Fruit fly (Drosophila melanogaster): ENCODE measurements around the gene sba.

The sba gene

dm6 chr3R:23969449-23969848 lies 46.7 kb upstream of the sba start (continued):
- no peak for TF ChIP-seq CG1603 (tag; optimal IDR thresholded peaks at IDR 0.05)
- no peak for TF ChIP-seq luna (GFP tag; optimal IDR thresholded peaks at IDR 0.05)
- TF ChIP-seq CG12744 (GFP tag; optimal IDR thresholded peaks at IDR 0.05), result no peak
- no peak; the same call in 1 of the 2 replicates for TF ChIP-seq Oaz (GFP tag; IDR thresholded peaks at IDR 0.05)
- peak; percentile 50 for TF ChIP-seq CG12391 (tag; optimal IDR thresholded peaks at IDR 0.05)
- TF ChIP-seq CG9797 (GFP tag; optimal IDR thresholded peaks at IDR 0.05), result no peak
- no peak for TF ChIP-seq scrt (GFP tag; optimal IDR thresholded peaks at IDR 0.05)
- TF ChIP-seq bcd (GFP tag; optimal IDR thresholded peaks at IDR 0.05), result no peak
- TF ChIP-seq Fer1 (GFP tag; optimal IDR thresholded peaks at IDR 0.05), result peak; percentile 63
- TF ChIP-seq YL-1 (GFP tag; optimal IDR thresholded peaks at IDR 0.05), result no peak
- TF ChIP-seq CG11398 (GFP tag; optimal IDR thresholded peaks at IDR 0.05), result no peak
- no peak for TF ChIP-seq emc (GFP tag; optimal IDR thresholded peaks at IDR 0.05)
- no peak for TF ChIP-seq Max (GFP tag; optimal IDR thresholded peaks at IDR 0.05)
- 0 out of 2 replicates have a peak, but pooled peaks have one; percentile 16 for TF ChIP-seq Ada2b (GFP tag; IDR thresholded peaks at IDR 0.05)
- TF ChIP-seq CG2202 (tag; optimal IDR thresholded peaks at IDR 0.05), result no peak
- no peak for TF ChIP-seq yki (optimal IDR thresholded peaks at IDR 0.05)
- peak; percentile 33; the same call in 1 of the 2 replicates for TF ChIP-seq CG31224 (GFP tag; IDR thresholded peaks at IDR 0.05)
- TF ChIP-seq CG3065 (GFP tag; optimal IDR thresholded peaks at IDR 0.05), result no peak
- peak; percentile 70 for TF ChIP-seq CG9817 (tag; optimal IDR thresholded peaks at IDR 0.05)
- TF ChIP-seq dan (GFP tag; IDR thresholded peaks at IDR 0.05), result no peak
- no peak for TF ChIP-seq CG10431 (GFP tag; optimal IDR thresholded peaks at IDR 0.05)
- TF ChIP-seq en (GFP tag; optimal IDR thresholded peaks at IDR 0.05), result no peak
- TF ChIP-seq Hmr (GFP tag; optimal IDR thresholded peaks at IDR 0.05), result peak; percentile 62
- no peak for TF ChIP-seq CG43689 (GFP tag; IDR thresholded peaks at IDR 0.05)
- peak; percentile 47 for TF ChIP-seq gcm (GFP tag; optimal IDR thresholded peaks at IDR 0.05)
- TF ChIP-seq Chrac-16 (GFP tag; optimal IDR thresholded peaks at IDR 0.05), result no peak
- TF ChIP-seq Dek (tag; optimal IDR thresholded peaks at IDR 0.05), result peak; percentile 29
- peak; percentile 49 for TF ChIP-seq CG10979 (tag; optimal IDR thresholded peaks at IDR 0.05)
- TF ChIP-seq twi (tag; optimal IDR thresholded peaks at IDR 0.05), result no peak
- peak; percentile 23 for TF ChIP-seq salm (tag; optimal IDR thresholded peaks at IDR 0.05)
- peak; percentile 65 for TF ChIP-seq lab (GFP tag; optimal IDR thresholded peaks at IDR 0.05)
- peak; percentile 20; the same call in 1 of the 3 replicates for TF ChIP-seq CG14050 (GFP tag; IDR thresholded peaks at IDR 0.05)
- no peak for TF ChIP-seq zf30C (GFP tag; optimal IDR thresholded peaks at IDR 0.05)
- TF ChIP-seq Lim3 (GFP tag; IDR thresholded peaks at IDR 0.05), result no peak
- no peak for TF ChIP-seq CG31365 (tag; optimal IDR thresholded peaks at IDR 0.05)
- TF ChIP-seq Deaf1 (tag; optimal IDR thresholded peaks at IDR 0.05), result peak; percentile 39
- TF ChIP-seq NfI (GFP tag; optimal IDR thresholded peaks at IDR 0.05), result peak; percentile 47
- no peak for TF ChIP-seq Asciz (GFP tag; optimal IDR thresholded peaks at IDR 0.05)
- peak in 1 of 2 experiments; percentile 35 for TF ChIP-seq Hr78 (GFP tag; optimal IDR thresholded peaks at IDR 0.05)
- no peak for TF ChIP-seq GATAe (GFP tag; conservative IDR thresholded peaks at IDR 0.05)
- peak; percentile 61 for TF ChIP-seq unpg (GFP tag; optimal IDR thresholded peaks at IDR 0.05)
- TF ChIP-seq inv (GFP tag; IDR thresholded peaks at IDR 0.05; ENCODE audit: partially characterized antibody), result no peak
- no peak for TF ChIP-seq Six4 (GFP tag; optimal IDR thresholded peaks at IDR 0.05)
- no peak for TF ChIP-seq nau (GFP tag; optimal IDR thresholded peaks at IDR 0.05)
- no peak for TF ChIP-seq Gug (GFP tag; IDR thresholded peaks at IDR 0.05)
- peak; percentile 50 for TF ChIP-seq ssp (GFP tag; IDR thresholded peaks at IDR 0.05)
- peak; percentile 71 for TF ChIP-seq CG18599 (GFP tag; optimal IDR thresholded peaks at IDR 0.05)
- TF ChIP-seq knrl (GFP tag; IDR thresholded peaks at IDR 0.05; ENCODE audit: partially characterized antibody), result no peak
- TF ChIP-seq CG3847 (GFP tag; IDR thresholded peaks at IDR 0.05), result peak; percentile 58
- TF ChIP-seq phol (tag; optimal IDR thresholded peaks at IDR 0.05), result peak; percentile 55
- TF ChIP-seq CG3726 (GFP tag; IDR thresholded peaks at IDR 0.05), result no peak

Data from whole organism, embryonic.